Worm (Caenorhabditis elegans): ENCODE results near the gene qui-1.

DNA sequence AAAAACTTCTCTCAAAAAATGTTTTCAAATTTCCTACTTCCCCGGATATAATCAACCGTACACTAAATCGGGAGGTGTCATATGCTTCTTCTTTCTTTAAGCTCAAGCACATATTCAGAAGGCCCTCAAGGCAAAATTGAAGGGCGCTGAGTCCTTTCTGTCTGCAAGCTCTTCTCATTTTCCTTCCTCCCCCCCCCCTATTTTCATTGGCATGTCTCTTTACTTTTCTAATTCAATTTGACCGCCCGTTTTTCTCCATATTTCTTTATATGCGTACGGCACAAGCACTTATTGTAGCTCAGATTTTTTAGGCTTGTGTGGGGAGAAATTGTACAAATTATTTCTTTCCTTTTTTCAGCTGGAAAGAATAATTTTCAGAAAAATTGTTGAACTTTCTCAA lies 6.2 kb upstream of the qui-1 start:
- no peak for TF ChIP-seq nhr-71 (tag; optimal IDR thresholded peaks at IDR 0.05)
- no peak for TF ChIP-seq lin-15B (tag; optimal IDR thresholded peaks at IDR 0.05)
- TF ChIP-seq snu-23 (GFP tag; optimal IDR thresholded peaks at IDR 0.05): no peak
- TF ChIP-seq sup-37 (GFP tag; optimal IDR thresholded peaks at IDR 0.05): no peak
- no peak for TF ChIP-seq ceh-82 (tag; optimal IDR thresholded peaks at IDR 0.05)
- TF ChIP-seq tlp-1 (tag; optimal IDR thresholded peaks at IDR 0.05): no peak
- TF ChIP-seq skn-1 (tag; optimal IDR thresholded peaks at IDR 0.05): no peak
- no peak for TF ChIP-seq nhr-12 (tag; optimal IDR thresholded peaks at IDR 0.05)
- TF ChIP-seq ceh-90 (tag; optimal IDR thresholded peaks at IDR 0.05): no peak
